Fruit fly (Drosophila melanogaster) whole organism, embryonic: ENCODE measurements around the gene GlyRS.

ENCODE experiments used
- Bdp1 ChIP-seq: fragments of 200-800 bp; sonication (Bioruptor generic); optimal IDR thresholded peaks from 3 replicates; lab custom pipeline; 2016; ENCODE audit warnings: missing biosample characterization, missing genetic modification characterization
- Bgb ChIP-seq: fragments of 200-800 bp; sonication (Bioruptor generic); IDR thresholded peaks from 2 replicates; pipeline ENCODE4 v1.3.6; 2022; ENCODE audit warnings: missing biosample characterization, missing genetic modification characterization; ENCODE audit not compliant: partially characterized antibody
- CG10274 ChIP-seq: fragments of 200-800 bp; sonication (Bioruptor generic); optimal IDR thresholded peaks from 3 replicates; lab custom pipeline; 2017; ENCODE audit warnings: missing biosample characterization, mild to moderate bottlenecking, missing genetic modification characterization
- CG10366 ChIP-seq: fragments of 200-800 bp; sonication (Bioruptor generic); IDR thresholded peaks from 2 replicates; pipeline ENCODE4 v1.3.6; 2022; ENCODE audit warnings: missing biosample characterization, missing genetic modification characterization
- CG11695 ChIP-seq: fragments of 200-800 bp; sonication (Bioruptor generic); IDR thresholded peaks from 3 replicates; pipeline ENCODE4 v1.3.6; 2022; ENCODE audit warnings: missing biosample characterization, missing genetic modification characterization
- CG12299 ChIP-seq: fragments of 200-800 bp; sonication (Bioruptor generic); optimal IDR thresholded peaks from 2 replicates; lab custom pipeline; 2018; ENCODE audit warnings: missing biosample characterization, mild to moderate bottlenecking, missing genetic modification characterization
- CG14014 ChIP-seq: fragments of 200-800 bp; sonication (Bioruptor generic); IDR thresholded peaks from 2 replicates; pipeline ENCODE4 v1.3.6; 2022; ENCODE audit warnings: missing biosample characterization, missing genetic modification characterization
- CG14710 ChIP-seq: fragments of 200-800 bp; sonication (Bioruptor generic); optimal IDR thresholded peaks from 3 replicates; lab custom pipeline; 2019; ENCODE audit warnings: missing biosample characterization, mild to moderate bottlenecking, missing genetic modification characterization, moderate library complexity
- CG15479 ChIP-seq: fragments of 200-800 bp; sonication (Bioruptor generic); optimal IDR thresholded peaks from 3 replicates; lab custom pipeline; 2019; ENCODE audit warnings: missing biosample characterization, mild to moderate bottlenecking, missing genetic modification characterization, moderate library complexity
- CG15601 ChIP-seq: fragments of 200-800 bp; sonication (Bioruptor generic); optimal IDR thresholded peaks from 3 replicates; lab custom pipeline; 2019; ENCODE audit warnings: missing biosample characterization, mild to moderate bottlenecking, missing genetic modification characterization, moderate library complexity
- CG17359 ChIP-seq: fragments of 200-800 bp; sonication (Bioruptor generic); optimal IDR thresholded peaks from 3 replicates; lab custom pipeline; 2018; ENCODE audit warnings: missing biosample characterization, mild to moderate bottlenecking, missing genetic modification characterization, moderate library complexity
- CG17361 ChIP-seq: fragments of 200-800 bp; sonication (Bioruptor generic); IDR thresholded peaks from 3 replicates; pipeline ENCODE4 v1.3.6; 2022; ENCODE audit warnings: missing biosample characterization, missing genetic modification characterization
- CG32767 ChIP-seq: fragments of 200-800 bp; sonication (Bioruptor generic); IDR thresholded peaks from 2 replicates; pipeline ENCODE4 v1.3.6; 2022; ENCODE audit warnings: missing biosample characterization, missing genetic modification characterization
- CG3281 ChIP-seq: fragments of 200-800 bp; sonication (Bioruptor generic); optimal IDR thresholded peaks from 3 replicates; lab custom pipeline; 2017; ENCODE audit warnings: missing biosample characterization, mild to moderate bottlenecking, missing genetic modification characterization
- CG33213 ChIP-seq: fragments of 200-800 bp; sonication (Bioruptor generic); optimal IDR thresholded peaks from 3 replicates; lab custom pipeline; 2016; ENCODE audit warnings: missing biosample characterization, missing genetic modification characterization
- CG4730 ChIP-seq: fragments of 200-800 bp; sonication (Bioruptor generic); IDR thresholded peaks from 2 replicates; pipeline ENCODE4 v1.3.6; 2022; ENCODE audit warnings: missing biosample characterization, missing genetic modification characterization
- CG5245 ChIP-seq: fragments of 200-800 bp; sonication (Bioruptor generic); optimal IDR thresholded peaks from 3 replicates; lab custom pipeline; 2016; ENCODE audit warnings: missing biosample characterization, missing genetic modification characterization
- CG6791 ChIP-seq: fragments of 200-800 bp; sonication (Bioruptor generic); IDR thresholded peaks from 3 replicates; pipeline ENCODE4 v1.3.6; 2022; ENCODE audit warnings: missing biosample characterization, missing genetic modification characterization; ENCODE audit not compliant: partially characterized antibody
- CTCF ChIP-seq: fragments of 200-800 bp; sonication (Bioruptor generic); optimal IDR thresholded peaks from 2 replicates; lab custom pipeline; 2017; ENCODE audit warnings: missing biosample characterization, mild to moderate bottlenecking, missing genetic modification characterization, moderate library complexity
- D19B ChIP-seq: fragments of 200-800 bp; sonication (Bioruptor generic); optimal IDR thresholded peaks from 2 replicates; lab custom pipeline; 2017; ENCODE audit warnings: missing biosample characterization, mild to moderate bottlenecking, missing genetic modification characterization
- Dad ChIP-seq: fragments of 200-800 bp; sonication (Bioruptor generic); optimal IDR thresholded peaks from 3 replicates; lab custom pipeline; 2016; ENCODE audit warnings: missing biosample characterization, missing genetic modification characterization
- Dfd ChIP-seq, 2 experiments: fragments of >200 bp; optimal IDR thresholded peaks; 2 replicates each; lab custom pipeline; 2017; ENCODE audit warnings: missing biosample characterization in 2 of 2, missing genetic modification characterization in 2 of 2
- E2f1 ChIP-seq: fragments of 200-800 bp; sonication (Bioruptor generic); IDR thresholded peaks from 2 replicates; pipeline ENCODE4 v1.3.6; 2022; ENCODE audit warnings: missing biosample characterization, missing genetic modification characterization
- Fer1 ChIP-seq: fragments of 200-800 bp; sonication (Bioruptor generic); optimal IDR thresholded peaks from 2 replicates; lab custom pipeline; 2017; ENCODE audit warnings: missing biosample characterization, mild to moderate bottlenecking, missing genetic modification characterization
- GATAe ChIP-seq: fragments of 200-800 bp; sonication (Bioruptor generic); conservative IDR thresholded peaks from 2 replicates; pipeline ENCODE4 v1.3.6; 2022; ENCODE audit warnings: missing biosample characterization, missing genetic modification characterization
- Gug ChIP-seq: fragments of 200-800 bp; sonication (Bioruptor generic); IDR thresholded peaks from 4 replicates; pipeline ENCODE4 v1.3.6; 2022; ENCODE audit warnings: missing biosample characterization, missing genetic modification characterization
- Hmr ChIP-seq: fragments of 200-800 bp; sonication (Bioruptor generic); optimal IDR thresholded peaks from 3 replicates; lab custom pipeline; 2017; ENCODE audit warnings: mild to moderate bottlenecking, missing biosample characterization, missing genetic modification reagents, missing genetic modification characterization
- Hsf ChIP-seq: fragments of 200-800 bp; sonication (Bioruptor generic); optimal IDR thresholded peaks from 3 replicates; lab custom pipeline; 2016; ENCODE audit warnings: missing biosample characterization, missing genetic modification characterization
- Med ChIP-seq: fragments of 200-800 bp; sonication (Bioruptor generic); peaks from one replicate; lab custom pipeline; 2016; ENCODE audit warnings: missing biosample characterization, missing genetic modification characterization, mild to moderate bottlenecking, inconsistent platforms, moderate library complexity
- Spps ChIP-seq: fragments of 200-800 bp; sonication (Bioruptor generic); optimal IDR thresholded peaks from 2 replicates; lab custom pipeline; 2018; ENCODE audit warnings: missing biosample characterization, mild to moderate bottlenecking, missing genetic modification characterization
- Taf1 ChIP-seq: fragments of 200-800 bp; sonication (Bioruptor generic); IDR thresholded peaks from 2 replicates; pipeline ENCODE4 v1.3.6; 2022; ENCODE audit warnings: missing biosample characterization, missing genetic modification characterization
- YL-1 ChIP-seq: fragments of 200-800 bp; sonication (Bioruptor generic); optimal IDR thresholded peaks from 3 replicates; lab custom pipeline; 2017; ENCODE audit warnings: missing biosample characterization, mild to moderate bottlenecking, missing genetic modification characterization
- bowl ChIP-seq: fragments of 200-800 bp; sonication (Bioruptor generic); IDR thresholded peaks from 2 replicates; pipeline ENCODE4 v1.3.6; 2022; ENCODE audit warnings: missing biosample characterization, missing genetic modification characterization
- disco-r ChIP-seq: fragments of 200-800 bp; sonication (Bioruptor generic); optimal IDR thresholded peaks from 2 replicates; lab custom pipeline; 2016; ENCODE audit warnings: missing biosample characterization, missing genetic modification characterization
- ems ChIP-seq: fragments of 200-800 bp; sonication (Bioruptor generic); optimal IDR thresholded peaks from 3 replicates; lab custom pipeline; 2016; ENCODE audit warnings: missing biosample characterization, missing genetic modification characterization
- esg ChIP-seq: fragments of 200-800 bp; sonication (Bioruptor generic); conservative IDR thresholded peaks from 2 replicates; pipeline ENCODE4 v1.3.6; 2022; ENCODE audit warnings: missing biosample characterization, missing genetic modification characterization
- maf-S ChIP-seq: fragments of 200-800 bp; sonication (Bioruptor generic); optimal IDR thresholded peaks from 2 replicates; lab custom pipeline; 2016; ENCODE audit warnings: missing biosample characterization, missing genetic modification characterization
- mirr ChIP-seq: fragments of 200-800 bp; sonication (Bioruptor generic); optimal IDR thresholded peaks from 3 replicates; lab custom pipeline; 2018; ENCODE audit warnings: missing biosample characterization, mild to moderate bottlenecking, missing genetic modification characterization
- nerfin-1 ChIP-seq: fragments of 200-800 bp; sonication (Bioruptor generic); optimal IDR thresholded peaks from 3 replicates; lab custom pipeline; 2019; ENCODE audit warnings: missing biosample characterization, mild to moderate bottlenecking, missing genetic modification characterization, moderate library complexity
- odd ChIP-seq: fragments of 200-800 bp; sonication (Bioruptor generic); optimal IDR thresholded peaks from 2 replicates; lab custom pipeline; 2017; ENCODE audit warnings: missing biosample characterization, mild to moderate bottlenecking, missing genetic modification characterization
- pb ChIP-seq: fragments of 200-800 bp; sonication (Bioruptor generic); optimal IDR thresholded peaks from 3 replicates; lab custom pipeline; 2016; ENCODE audit warnings: missing biosample characterization, missing genetic modification characterization
- pfk ChIP-seq: fragments of 200-800 bp; sonication (Bioruptor generic); optimal IDR thresholded peaks from 2 replicates; lab custom pipeline; 2018; ENCODE audit warnings: missing biosample characterization, mild to moderate bottlenecking, missing genetic modification characterization, moderate library complexity
- ranshi ChIP-seq: fragments of 200-800 bp; sonication (Bioruptor generic); IDR thresholded peaks from 2 replicates; pipeline ENCODE4 v1.3.6; 2022; ENCODE audit warnings: missing biosample characterization, missing genetic modification characterization
- sc ChIP-seq, 3 experiments: fragments of >200 bp in 2 of 3; fragments of 200-800 bp in 1 of 3; sonication (Bioruptor generic) in 1 of 3; optimal IDR thresholded peaks; 2 replicates in 2 of 3; 3 replicates in 1 of 3; lab custom pipeline; 2017; ENCODE audit warnings: mild to moderate bottlenecking in 1 of 3, missing biosample characterization in 1 of 3, missing genetic modification characterization in 1 of 3, missing genetic modification reagents in 1 of 3
- seq ChIP-seq: fragments of 200-800 bp; sonication (Bioruptor generic); IDR thresholded peaks from 2 replicates; pipeline ENCODE4 v1.3.6; 2022; ENCODE audit warnings: missing biosample characterization, missing genetic modification characterization
- so ChIP-seq: fragments of 200-800 bp; sonication (Bioruptor generic); IDR thresholded peaks from 3 replicates; pipeline ENCODE4 v1.3.6; 2022; ENCODE audit warnings: missing biosample characterization, missing genetic modification characterization
- twi ChIP-seq: fragments of 200-800 bp; optimal IDR thresholded peaks from 2 replicates; lab custom pipeline; 2019; ENCODE audit warnings: missing biosample characterization, mild to moderate bottlenecking, missing genetic modification characterization, moderate library complexity
- wdn ChIP-seq: fragments of 200-800 bp; sonication (Bioruptor generic); IDR thresholded peaks from 2 replicates; pipeline ENCODE4 v1.3.6; 2022; ENCODE audit warnings: missing biosample characterization, missing genetic modification characterization
- wor ChIP-seq: fragments of 200-800 bp; sonication (Bioruptor generic); IDR thresholded peaks from 2 replicates; pipeline ENCODE4 v1.3.6; 2022; ENCODE audit warnings: missing biosample characterization, missing genetic modification characterization
- zfh1 ChIP-seq: fragments of 200-800 bp; sonication (Bioruptor generic); IDR thresholded peaks from 3 replicates; pipeline ENCODE4 v1.3.6; 2022; ENCODE audit warnings: missing biosample characterization, missing genetic modification characterization

GlyRS gene

dm6 chr3L:15104849-15105555 is 10.1 kb downstream of the GlyRS start (continued):
- TF ChIP-seq CG15601, result no peak
- no peak for TF ChIP-seq CG15479 (GFP tag; lab: Kevin White, UChicago)
- TF ChIP-seq so (GFP tag; lab: Robert Waterston, UW), result no peak
- peak; percentile 59; the same call in 1 of the 2 replicates for TF ChIP-seq CG14014 (GFP tag; lab: Robert Waterston, UW)
- no peak for TF ChIP-seq Spps
- TF ChIP-seq Fer1 (GFP tag; lab: Kevin White, UChicago), result peak; percentile 38
- TF ChIP-seq odd (GFP tag; lab: Kevin White, UChicago), result no peak
- no peak for TF ChIP-seq CG5245
- TF ChIP-seq bowl (GFP tag; lab: Robert Waterston, UW), result no peak
- TF ChIP-seq twi (tag; lab: Kevin White, UChicago), result no peak
- peak; percentile 49 for TF ChIP-seq D19B
- TF ChIP-seq CG3281, result peak; percentile 43
- no peak for TF ChIP-seq CG12299 (tag; lab: Kevin White, UChicago)
- no peak; the same call in 1 of the 2 replicates for TF ChIP-seq ranshi
- peak; percentile 47; the same call in 1 of the 2 replicates for TF ChIP-seq CG10366 (GFP tag; lab: Robert Waterston, UW)
- TF ChIP-seq Bdp1 (GFP tag; lab: Kevin White, UChicago), result peak; percentile 25
- TF ChIP-seq Gug (GFP tag; lab: Robert Waterston, UW), result peak; percentile 58; the same call in 2 of the 4 replicates
- TF ChIP-seq CTCF (GFP tag; lab: Kevin White, UChicago), result no peak
- peak; percentile 77 for TF ChIP-seq Hmr
- TF ChIP-seq zfh1 (GFP tag; lab: Robert Waterston, UW), result no peak; the same call in 2 of the 3 replicates
- peak; percentile 1 for TF ChIP-seq maf-S (GFP tag; lab: Kevin White, UChicago)
- TF ChIP-seq seq, result no peak
- TF ChIP-seq Bgb, result no peak
- no peak for TF ChIP-seq wdn (GFP tag; lab: Robert Waterston, UW)
- TF ChIP-seq CG33213, result no peak
- 0 out of 2 replicates have a peak, but pooled peaks have one; percentile 16 for TF ChIP-seq E2f1 (GFP tag; lab: Robert Waterston, UW)
- TF ChIP-seq wor (GFP tag; lab: Robert Waterston, UW), result no peak
- peak; percentile 35 for TF ChIP-seq Dad (GFP tag; lab: Kevin White, UChicago)
- TF ChIP-seq nerfin-1 (tag; lab: Kevin White, UChicago), result no peak
- TF ChIP-seq CG32767 (GFP tag; lab: Robert Waterston, UW), result no peak
- TF ChIP-seq ems (GFP tag; lab: Kevin White, UChicago), result peak; percentile 9
- no peak for TF ChIP-seq Taf1 (GFP tag; lab: Robert Waterston, UW)
- peak; percentile 83 for TF ChIP-seq Med
- TF ChIP-seq disco-r, result no peak
- TF ChIP-seq mirr (GFP tag; lab: Kevin White, UChicago), result no peak
- TF ChIP-seq CG17359 (tag; lab: Kevin White, UChicago), result peak; percentile 50
- peak; percentile 56 for TF ChIP-seq esg
- TF ChIP-seq CG17361 (GFP tag; lab: Robert Waterston, UW), result peak; percentile 70; the same call in 2 of the 3 replicates
- no peak for TF ChIP-seq Dfd (GFP tag; optimal IDR thresholded peaks at IDR 0.05; lab: Kevin White, UChicago)
- TF ChIP-seq GATAe (GFP tag; lab: Robert Waterston, UW), result no peak
- no peak; the same call in 1 of the 2 replicates for TF ChIP-seq CG4730 (GFP tag; lab: Robert Waterston, UW)
- no peak for TF ChIP-seq sc (optimal IDR thresholded peaks at IDR 0.05; lab: Kevin White, UChicago)
- no peak for TF ChIP-seq sc (GFP tag; optimal IDR thresholded peaks at IDR 0.05; lab: Kevin White, UChicago)
- peak; percentile 4 for TF ChIP-seq CG14710 (tag; lab: Kevin White, UChicago)
- no peak for TF ChIP-seq CG6791 (GFP tag; lab: Robert Waterston, UW)
- no peak for TF ChIP-seq pfk (GFP tag; lab: Kevin White, UChicago)
- no peak for TF ChIP-seq YL-1
- TF ChIP-seq CG11695 (GFP tag; lab: Robert Waterston, UW), result peak; percentile 70; the same call in 2 of the 3 replicates
- TF ChIP-seq pb, result peak; percentile 50
- TF ChIP-seq CG10274 (GFP tag; lab: Kevin White, UChicago), result peak; percentile 8
- peak; percentile 68 for TF ChIP-seq Hsf (GFP tag; lab: Kevin White, UChicago)
